Worm (Caenorhabditis elegans): ENCODE data around the gene Y45F10C.2.
A peak's percentile ranks its signal among the peaks of the same experiment; 100 is the strongest.

Y45F10C.2 gene

DNA sequence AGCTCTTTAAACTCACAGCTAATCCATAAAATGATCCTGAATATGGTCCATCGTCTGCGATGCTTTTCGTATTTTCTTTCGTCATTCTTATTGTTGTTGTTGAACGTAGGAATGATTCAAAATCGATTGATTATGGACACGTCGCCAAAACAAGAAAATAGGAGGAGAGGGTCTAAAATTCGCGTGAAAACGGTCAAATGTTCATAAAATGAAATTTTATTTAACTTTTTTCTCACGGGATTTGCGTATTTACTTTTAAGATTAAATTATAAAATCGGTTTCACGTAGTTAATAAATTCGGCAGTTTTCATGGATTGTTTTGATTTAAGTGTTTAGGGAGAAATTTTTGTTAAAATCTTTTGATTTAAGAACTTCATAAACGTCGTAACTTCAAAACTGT, 13.3 kb downstream of the Y45F10C.2 start, which contains the start of gene C08F11.10:
Gene C08F11.10 (minus strand): TSS at position 101 of the 400 bp plus-strand sequence.
- TF ChIP-seq snpc-1.2 (GFP tag; IDR thresholded peaks at IDR 0.05) (no peak), madf-5 (GFP tag; IDR thresholded peaks at IDR 0.05) (no peak), vab-7 (GFP tag; IDR thresholded peaks at IDR 0.05) (no peak), lin-13 (GFP tag; optimal IDR thresholded peaks at IDR 0.05) (no peak)

DNA sequence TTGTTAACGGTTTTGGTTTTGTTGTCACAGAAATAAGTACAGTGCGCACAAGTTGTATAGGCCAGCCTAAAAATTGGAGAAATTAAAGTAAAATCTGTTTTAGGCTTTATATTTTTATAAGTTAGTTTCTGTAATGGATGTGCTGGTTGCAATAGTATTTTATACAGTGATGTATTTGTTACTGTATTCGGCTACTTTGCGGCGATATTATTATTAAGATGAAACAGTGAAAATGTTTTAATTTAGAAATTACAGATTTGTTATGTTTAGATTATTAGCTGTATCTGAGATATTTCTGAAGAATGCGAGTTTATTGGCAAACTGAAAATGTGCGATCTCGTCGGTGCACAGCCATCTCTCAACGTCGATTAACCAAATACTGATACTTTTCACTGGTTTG, 14.9 kb downstream of the Y45F10C.2 start, which contains the start of gene ule-4:
Gene ule-4 (minus strand): TSS at position 101 of the 400 bp plus-strand sequence.
- no peak for TF ChIP-seq tra-1 (GFP tag; IDR thresholded peaks at IDR 0.05)
- TF ChIP-seq F10B5.3 (tag; optimal IDR thresholded peaks at IDR 0.05): no peak
- TF ChIP-seq nhr-77 (tag; optimal IDR thresholded peaks at IDR 0.05): no peak
- no peak for TF ChIP-seq jun-1 (tag; optimal IDR thresholded peaks at IDR 0.05)
- TF ChIP-seq ztf-11 (tag; optimal IDR thresholded peaks at IDR 0.05): no peak
- no peak for TF ChIP-seq nhr-10 (tag; optimal IDR thresholded peaks at IDR 0.05)
- TF ChIP-seq unc-62 (GFP tag; optimal IDR thresholded peaks at IDR 0.05 in 1 of 2): no peak
- TF ChIP-seq unc-62 (tag; optimal IDR thresholded peaks at IDR 0.05): no peak
- TF ChIP-seq lin-29 (GFP tag; IDR thresholded peaks at IDR 0.05): no peak
- TF ChIP-seq lin-39 (tag; optimal IDR thresholded peaks at IDR 0.05): no peak
- no peak for TF ChIP-seq nhr-48 (tag; optimal IDR thresholded peaks at IDR 0.05)
- no peak for TF ChIP-seq pqm-1 (tag; optimal IDR thresholded peaks at IDR 0.05)
- TF ChIP-seq madf-9 (GFP tag; conservative IDR thresholded peaks at IDR 0.05): no peak
- TF ChIP-seq nhr-237 (tag; optimal IDR thresholded peaks at IDR 0.05): no peak
- TF ChIP-seq mxl-2 (GFP tag; conservative IDR thresholded peaks at IDR 0.05): no peak
- no peak for TF ChIP-seq daf-8 (GFP tag; IDR thresholded peaks at IDR 0.05)
- no peak for TF ChIP-seq hmg-1.1 (GFP tag; IDR thresholded peaks at IDR 0.05)
- no peak for TF ChIP-seq fos-1 (tag; optimal IDR thresholded peaks at IDR 0.05)
- TF ChIP-seq unc-39 (tag; optimal IDR thresholded peaks at IDR 0.05): no peak

DNA sequence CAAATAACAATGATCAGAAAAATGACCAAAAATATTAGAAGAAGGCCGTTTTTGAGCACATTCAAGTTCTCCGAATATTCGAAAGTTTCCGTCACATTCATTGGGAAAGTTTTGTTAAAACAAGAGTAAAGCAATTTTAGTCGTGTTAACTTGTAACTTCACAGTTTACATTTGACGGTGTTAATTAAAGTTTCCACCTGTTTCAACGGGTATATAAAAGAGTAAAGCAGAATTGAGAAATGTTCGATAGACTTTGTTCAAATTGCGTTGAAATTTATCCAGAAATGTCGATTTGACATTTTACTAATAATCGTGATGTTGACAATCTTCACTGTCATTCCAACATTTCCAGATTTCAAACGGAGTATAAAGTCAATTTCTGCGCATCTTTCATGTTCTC, 16.6 kb downstream of the Y45F10C.2 start, which contains the start of gene srz-29:
Gene srz-29 (minus strand): TSS at position 101 of the 400 bp plus-strand sequence.
- TF ChIP-seq jun-1 (tag; optimal IDR thresholded peaks at IDR 0.05): no peak
- TF ChIP-seq fos-1 (tag; optimal IDR thresholded peaks at IDR 0.05): no peak
- no peak for TF ChIP-seq egl-27 (tag; optimal IDR thresholded peaks at IDR 0.05)
- no peak for TF ChIP-seq nhr-111 (GFP tag; optimal IDR thresholded peaks at IDR 0.05)
- TF ChIP-seq snpc-1.2 (GFP tag; IDR thresholded peaks at IDR 0.05): no peak
- no peak for TF ChIP-seq Y48G9A.11 (GFP tag; IDR thresholded peaks at IDR 0.05)
- TF ChIP-seq duxl-1 (tag; optimal IDR thresholded peaks at IDR 0.05; ENCODE audit: poor library complexity): no peak
- TF ChIP-seq lin-15B (tag; optimal IDR thresholded peaks at IDR 0.05): no peak
- no peak for TF ChIP-seq nhr-48 (tag; optimal IDR thresholded peaks at IDR 0.05)

DNA sequence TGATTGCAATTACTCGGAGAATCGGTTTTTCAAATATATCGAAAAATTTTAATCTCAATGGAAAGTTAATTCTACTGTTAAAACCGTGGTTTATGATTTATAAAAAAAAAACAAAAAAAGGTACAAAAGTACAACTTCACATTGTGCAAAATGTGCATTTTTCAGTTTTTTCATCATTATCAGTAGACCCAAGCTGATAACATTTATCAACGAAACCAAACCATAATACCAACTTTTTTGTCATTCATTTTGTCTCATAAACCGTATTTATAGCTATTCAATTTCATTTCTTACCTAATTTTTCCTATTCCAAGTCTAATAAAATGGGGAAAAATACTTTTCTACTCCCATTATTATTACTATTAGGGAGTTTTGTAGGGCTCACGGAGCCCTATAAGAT, 23.4 kb downstream of the Y45F10C.2 start, which contains the start of gene ugt-22:
Gene ugt-22 (plus strand): TSS at position 234 of the 400 bp plus-strand sequence.
- peak; percentile 50 for TF ChIP-seq dmd-6 (GFP tag; IDR thresholded peaks at IDR 0.05)
- TF ChIP-seq lim-7 (GFP tag; IDR thresholded peaks at IDR 0.05): no peak
- no peak for TF ChIP-seq skn-1 (tag; optimal IDR thresholded peaks at IDR 0.05)
- no peak for TF ChIP-seq Y105C5A.15 (GFP tag; IDR thresholded peaks at IDR 0.05)
- TF ChIP-seq daf-16 (GFP tag; optimal IDR thresholded peaks at IDR 0.05): no peak
- peak; percentile 47 for TF ChIP-seq daf-16 (tag; optimal IDR thresholded peaks at IDR 0.05)
- TF ChIP-seq dmd-9 (GFP tag; IDR thresholded peaks at IDR 0.05): no peak
- TF ChIP-seq F44E2.7 (GFP tag; IDR thresholded peaks at IDR 0.05): no peak
- TF ChIP-seq F37D6.2 (tag; optimal IDR thresholded peaks at IDR 0.05): no peak
- TF ChIP-seq mdt-29 (GFP tag; IDR thresholded peaks at IDR 0.05): no peak
- no peak for TF ChIP-seq mes-2 (tag; optimal IDR thresholded peaks at IDR 0.05; ENCODE audit: poor library complexity, severe bottlenecking)
- TF ChIP-seq hif-1 (tag; optimal IDR thresholded peaks at IDR 0.05): no peak
- no peak for TF ChIP-seq R02D3.7 (tag; optimal IDR thresholded peaks at IDR 0.05)
- no peak for TF ChIP-seq zfp-3 (GFP tag; conservative IDR thresholded peaks at IDR 0.05)
- no peak for TF ChIP-seq zag-1 (tag; optimal IDR thresholded peaks at IDR 0.05)
- TF ChIP-seq dve-1 (tag; optimal IDR thresholded peaks at IDR 0.05; ENCODE audit: insufficient read depth): peak; percentile 37
- no peak for TF ChIP-seq Y75B8A.6 (GFP tag; IDR thresholded peaks at IDR 0.05)
- TF ChIP-seq T20F7.1 (GFP tag; optimal IDR thresholded peaks at IDR 0.05): no peak
- TF ChIP-seq unc-130 (GFP tag; optimal IDR thresholded peaks at IDR 0.05): no peak
- TF ChIP-seq hlh-11 (tag; optimal IDR thresholded peaks at IDR 0.05): no peak
- peak; percentile 31 for TF ChIP-seq ztf-7 (tag; optimal IDR thresholded peaks at IDR 0.05)
